Fruit fly (Drosophila melanogaster) whole organism, embryonic: Measurements from ENCODE around the gene Gr93a.

Experiments
- Atf-2 ChIP-seq: fragments of 200-800 bp; sonication (Bioruptor generic); optimal IDR thresholded peaks from 2 replicates; lab custom pipeline; 2016; ENCODE audit warnings: missing biosample characterization, missing genetic modification characterization
- C15 ChIP-seq: fragments of 200-800 bp; sonication (Bioruptor generic); IDR thresholded peaks from 3 replicates; pipeline ENCODE4 v1.3.6; 2022; ENCODE audit warnings: missing biosample characterization, missing genetic modification characterization
- CG10267 ChIP-seq: fragments of 200-800 bp; sonication (Bioruptor generic); optimal IDR thresholded peaks from 2 replicates; lab custom pipeline; 2018; ENCODE audit warnings: missing biosample characterization, mild to moderate bottlenecking, missing genetic modification characterization, moderate library complexity
- CG10959 ChIP-seq: fragments of 200-800 bp; sonication (Bioruptor generic); IDR thresholded peaks from 2 replicates; pipeline ENCODE4 v1.3.6; 2022; ENCODE audit warnings: missing biosample characterization, missing genetic modification characterization
- CG11398 ChIP-seq: fragments of 200-800 bp; sonication (Bioruptor generic); optimal IDR thresholded peaks from 2 replicates; lab custom pipeline; 2016; ENCODE audit warnings: missing biosample characterization, missing genetic modification characterization
- CG12236 ChIP-seq: fragments of 200-800 bp; sonication (Bioruptor generic); optimal IDR thresholded peaks from 2 replicates; lab custom pipeline; 2016; ENCODE audit warnings: missing biosample characterization, missing genetic modification characterization
- CG17359 ChIP-seq: fragments of 200-800 bp; sonication (Bioruptor generic); optimal IDR thresholded peaks from 3 replicates; lab custom pipeline; 2018; ENCODE audit warnings: missing biosample characterization, mild to moderate bottlenecking, missing genetic modification characterization, moderate library complexity
- CG17385 ChIP-seq: fragments of 200-800 bp; sonication (Bioruptor generic); optimal IDR thresholded peaks from 3 replicates; lab custom pipeline; 2018; ENCODE audit warnings: missing biosample characterization, mild to moderate bottlenecking, missing genetic modification characterization
- CG17912 ChIP-seq: fragments of 200-800 bp; sonication (Bioruptor generic); optimal IDR thresholded peaks from 2 replicates; lab custom pipeline; 2018; ENCODE audit warnings: missing biosample characterization, mild to moderate bottlenecking, missing genetic modification characterization
- CG18262 ChIP-seq: fragments of 200-800 bp; optimal IDR thresholded peaks from 3 replicates; lab custom pipeline; 2019; ENCODE audit warnings: missing biosample characterization, mild to moderate bottlenecking, missing genetic modification characterization, moderate library complexity
- CG2199 ChIP-seq: fragments of 200-800 bp; sonication (Bioruptor generic); IDR thresholded peaks from 3 replicates; pipeline ENCODE4 v1.3.6; 2022; ENCODE audit warnings: missing biosample characterization, missing genetic modification characterization
- CG2875 ChIP-seq: fragments of 200-800 bp; sonication (Bioruptor generic); optimal IDR thresholded peaks from 2 replicates; lab custom pipeline; 2017; ENCODE audit warnings: missing biosample characterization, mild to moderate bottlenecking, missing genetic modification characterization, missing genetic modification reagents
- CG30403 ChIP-seq: fragments of 200-800 bp; sonication (Bioruptor generic); optimal IDR thresholded peaks from 3 replicates; lab custom pipeline; 2016; ENCODE audit warnings: missing biosample characterization, missing genetic modification characterization
- CG31441 ChIP-seq: fragments of 200-800 bp; sonication (Bioruptor generic); IDR thresholded peaks from 2 replicates; pipeline ENCODE4 v1.3.6; 2022; ENCODE audit warnings: missing biosample characterization, missing genetic modification characterization
- CG3726 ChIP-seq: fragments of 200-800 bp; sonication (Bioruptor generic); IDR thresholded peaks from 3 replicates; pipeline ENCODE4, ENCODE4 v1.3.6; 2022; ENCODE audit warnings: missing biosample characterization, missing genetic modification characterization
- CG6272 ChIP-seq: fragments of 200-800 bp; sonication (Bioruptor generic); IDR thresholded peaks from 2 replicates; pipeline ENCODE4 v1.3.6; 2022; ENCODE audit warnings: missing biosample characterization, missing genetic modification characterization
- CG6791 ChIP-seq: fragments of 200-800 bp; sonication (Bioruptor generic); IDR thresholded peaks from 3 replicates; pipeline ENCODE4 v1.3.6; 2022; ENCODE audit warnings: missing biosample characterization, missing genetic modification characterization; ENCODE audit not compliant: partially characterized antibody
- CG8359 ChIP-seq: fragments of 200-800 bp; sonication (Bioruptor generic); optimal IDR thresholded peaks from 2 replicates; lab custom pipeline; 2017; ENCODE audit warnings: missing biosample characterization, mild to moderate bottlenecking, missing genetic modification characterization, borderline replicate concordance
- CG8478 ChIP-seq: fragments of >200 bp; optimal IDR thresholded peaks from 2 replicates; lab custom pipeline; 2018
- CG9437 ChIP-seq: fragments of 200-800 bp; sonication (Bioruptor generic); optimal IDR thresholded peaks from 2 replicates; lab custom pipeline; 2018; ENCODE audit warnings: missing biosample characterization, mild to moderate bottlenecking, missing genetic modification characterization
- Dad ChIP-seq: fragments of 200-800 bp; sonication (Bioruptor generic); optimal IDR thresholded peaks from 3 replicates; lab custom pipeline; 2016; ENCODE audit warnings: missing biosample characterization, missing genetic modification characterization
- Dll ChIP-seq: fragments of 200-800 bp; sonication (Bioruptor generic); IDR thresholded peaks from 4 replicates; pipeline ENCODE4 v1.3.6; 2022; ENCODE audit warnings: missing biosample characterization, missing genetic modification characterization; ENCODE audit not compliant: partially characterized antibody
- Dp ChIP-seq: fragments of 200-800 bp; sonication (Bioruptor generic); optimal IDR thresholded peaks from 2 replicates; lab custom pipeline; 2018; ENCODE audit warnings: missing biosample characterization, mild to moderate bottlenecking, missing genetic modification characterization, moderate library complexity
- Hsf ChIP-seq: fragments of 200-800 bp; sonication (Bioruptor generic); optimal IDR thresholded peaks from 3 replicates; lab custom pipeline; 2016; ENCODE audit warnings: missing biosample characterization, missing genetic modification characterization
- NfI ChIP-seq: fragments of 200-800 bp; sonication (Bioruptor generic); optimal IDR thresholded peaks from 3 replicates; lab custom pipeline; 2018; ENCODE audit warnings: missing biosample characterization, mild to moderate bottlenecking, missing genetic modification characterization, moderate library complexity
- Taf1 ChIP-seq: fragments of 200-800 bp; sonication (Bioruptor generic); IDR thresholded peaks from 2 replicates; pipeline ENCODE4 v1.3.6; 2022; ENCODE audit warnings: missing biosample characterization, missing genetic modification characterization
- Xbp1 ChIP-seq: fragments of 200-800 bp; sonication (Bioruptor generic); optimal IDR thresholded peaks from 3 replicates; lab custom pipeline; 2016; ENCODE audit warnings: missing biosample characterization, mild to moderate bottlenecking, missing genetic modification characterization
- ara ChIP-seq: fragments of 200-800 bp; sonication (Bioruptor generic); IDR thresholded peaks from 2 replicates; pipeline ENCODE4 v1.3.6; 2022; ENCODE audit warnings: missing biosample characterization, missing genetic modification characterization
- ase ChIP-seq: fragments of 200-800 bp; sonication (Bioruptor generic); IDR thresholded peaks from 3 replicates; pipeline ENCODE4 v1.3.6; 2022; ENCODE audit warnings: missing biosample characterization, missing genetic modification characterization
- br ChIP-seq: fragments of >200 bp; optimal IDR thresholded peaks from 2 replicates; lab custom pipeline; 2017
- bsh ChIP-seq, 2 experiments: fragments of 200-800 bp; sonication (Bioruptor generic); optimal IDR thresholded peaks; 2 replicates each; lab custom pipeline; 2017 to 2018; ENCODE audit warnings: mild to moderate bottlenecking in 2 of 2, missing biosample characterization in 2 of 2, missing genetic modification characterization in 2 of 2, moderate library complexity in 1 of 2
- chm ChIP-seq: fragments of 200-800 bp; sonication (Bioruptor generic); IDR thresholded peaks from 2 replicates; pipeline ENCODE4 v1.3.6; 2022; ENCODE audit warnings: missing biosample characterization, missing genetic modification characterization
- emc ChIP-seq: fragments of 200-800 bp; sonication (Bioruptor generic); optimal IDR thresholded peaks from 2 replicates; lab custom pipeline; 2016; ENCODE audit warnings: missing biosample characterization, missing genetic modification characterization
- eyg ChIP-seq: fragments of 200-800 bp; sonication (Bioruptor generic); optimal IDR thresholded peaks from 3 replicates; lab custom pipeline; 2016; ENCODE audit warnings: missing biosample characterization, missing genetic modification characterization
- grau ChIP-seq: fragments of 200-800 bp; optimal IDR thresholded peaks from 3 replicates; lab custom pipeline; 2019; ENCODE audit warnings: missing biosample characterization, mild to moderate bottlenecking, missing genetic modification characterization, moderate library complexity
- hb ChIP-seq: fragments of 200-800 bp; sonication (Bioruptor generic); IDR thresholded peaks from 3 replicates; pipeline ENCODE4 v1.3.6; 2022; ENCODE audit warnings: missing biosample characterization, missing genetic modification characterization; ENCODE audit not compliant: partially characterized antibody
- ind ChIP-seq: fragments of 200-800 bp; sonication (Bioruptor generic); optimal IDR thresholded peaks from 3 replicates; lab custom pipeline; 2016; ENCODE audit warnings: missing biosample characterization, missing genetic modification characterization
- inv ChIP-seq: fragments of 200-800 bp; sonication (Bioruptor generic); IDR thresholded peaks from 2 replicates; pipeline ENCODE4 v1.3.6; 2022; ENCODE audit warnings: missing biosample characterization, missing genetic modification characterization; ENCODE audit not compliant: partially characterized antibody
- kni ChIP-seq: fragments of 200-800 bp; sonication (Bioruptor generic); optimal IDR thresholded peaks from 3 replicates; lab custom pipeline; 2017; ENCODE audit warnings: mild to moderate bottlenecking, missing biosample characterization, missing genetic modification reagents, missing genetic modification characterization
- lmd ChIP-seq: fragments of 200-800 bp; sonication (Bioruptor generic); IDR thresholded peaks from 2 replicates; pipeline ENCODE4 v1.3.6; 2022; ENCODE audit warnings: missing biosample characterization, missing genetic modification characterization
- peb ChIP-seq: fragments of 200-800 bp; sonication (Bioruptor generic); IDR thresholded peaks from 2 replicates; pipeline ENCODE4 v1.3.6; 2022; ENCODE audit warnings: missing biosample characterization, missing genetic modification characterization
- pnt ChIP-seq: fragments of 200-800 bp; sonication (Bioruptor generic); optimal IDR thresholded peaks from 3 replicates; lab custom pipeline; 2016; ENCODE audit warnings: missing biosample characterization, missing genetic modification characterization
- row ChIP-seq: fragments of 200-800 bp; sonication (Bioruptor generic); IDR thresholded peaks from 3 replicates; pipeline ENCODE4 v1.3.6; 2022; ENCODE audit warnings: missing biosample characterization, missing genetic modification characterization
- salm ChIP-seq: fragments of 200-800 bp; sonication (Bioruptor generic); optimal IDR thresholded peaks from 2 replicates; lab custom pipeline; 2018; ENCODE audit warnings: missing biosample characterization, mild to moderate bottlenecking, missing genetic modification characterization
- schlank ChIP-seq: fragments of 200-800 bp; sonication (Bioruptor generic); optimal IDR thresholded peaks from 2 replicates; lab custom pipeline; 2018; ENCODE audit warnings: missing biosample characterization, mild to moderate bottlenecking, missing genetic modification characterization
- slp2 ChIP-seq: fragments of 200-800 bp; sonication (Bioruptor generic); optimal IDR thresholded peaks from 2 replicates; lab custom pipeline; 2016; ENCODE audit warnings: missing biosample characterization, missing genetic modification characterization
- tap ChIP-seq: fragments of 200-800 bp; optimal IDR thresholded peaks from 3 replicates; lab custom pipeline; 2019; ENCODE audit warnings: missing biosample characterization, mild to moderate bottlenecking, missing genetic modification characterization, moderate library complexity
- trh ChIP-seq: fragments of 200-800 bp; sonication (Bioruptor generic); optimal IDR thresholded peaks from 2 replicates; lab custom pipeline; 2016; ENCODE audit warnings: missing biosample characterization, missing genetic modification characterization
- ttk ChIP-seq: fragments of 200-800 bp; sonication (Bioruptor generic); IDR thresholded peaks from 2 replicates; pipeline ENCODE4 v2.1.2; 2022; ENCODE audit warnings: missing biosample characterization, missing genetic modification characterization
- vfl ChIP-seq: fragments of 200-800 bp; sonication (Bioruptor generic); optimal IDR thresholded peaks from 2 replicates; lab custom pipeline; 2016; ENCODE audit warnings: missing biosample characterization, missing genetic modification characterization
- wdn ChIP-seq: fragments of 200-800 bp; sonication (Bioruptor generic); IDR thresholded peaks from 2 replicates; pipeline ENCODE4 v1.3.6; 2022; ENCODE audit warnings: missing biosample characterization, missing genetic modification characterization
- wek ChIP-seq: fragments of 200-800 bp; sonication (Bioruptor generic); optimal IDR thresholded peaks from 3 replicates; lab custom pipeline; 2018; ENCODE audit warnings: missing biosample characterization, mild to moderate bottlenecking, missing genetic modification characterization, moderate library complexity
- zf30C ChIP-seq: fragments of 200-800 bp; sonication (Bioruptor generic); optimal IDR thresholded peaks from 3 replicates; lab custom pipeline; 2018; ENCODE audit warnings: missing biosample characterization, mild to moderate bottlenecking, missing genetic modification characterization

Gene Gr93a

DNA sequence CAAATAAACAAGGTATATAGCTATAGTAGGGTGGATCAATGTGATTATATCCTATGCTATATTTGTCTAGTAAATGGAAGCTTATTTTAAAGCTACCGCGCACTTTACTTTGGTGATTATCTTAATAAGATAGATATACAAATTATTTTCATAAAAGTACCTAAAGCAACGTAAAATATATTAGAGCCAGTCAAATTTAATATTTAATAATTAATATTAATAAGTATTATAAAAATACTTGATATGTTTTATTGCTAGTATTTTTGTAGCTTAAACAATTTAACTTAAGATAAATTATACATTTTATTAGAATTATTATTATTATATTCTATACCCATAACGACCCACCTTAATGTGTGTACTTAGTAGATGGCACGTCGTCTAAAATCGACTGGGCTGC is 7.3 kb downstream of the Gr93a start (continued):
- TF ChIP-seq bsh (GFP tag; optimal IDR thresholded peaks at IDR 0.05; lab: Kevin White, UChicago) (peak in 1 of 2 experiments; percentile 26), inv (GFP tag; lab: Robert Waterston, UW) (no peak), Dad (GFP tag; lab: Kevin White, UChicago) (no peak), chm (GFP tag; lab: Robert Waterston, UW) (no peak), CG9437 (GFP tag; lab: Kevin White, UChicago) (peak; percentile 6), salm (no peak), CG11398 (GFP tag; lab: Kevin White, UChicago) (no peak), CG10267 (peak; percentile 47), CG8478 (lab: Kevin White, UChicago) (no peak), Dp (no peak), lmd (GFP tag; lab: Robert Waterston, UW) (no peak), eyg (GFP tag; lab: Kevin White, UChicago) (no peak), CG18262 (tag; lab: Kevin White, UChicago) (peak; percentile 63), row (GFP tag; lab: Robert Waterston, UW) (0 out of 3 replicates have a peak, but pooled peaks have one; percentile 15), CG3726 (GFP tag; lab: Robert Waterston, UW) (no peak), schlank (tag; lab: Kevin White, UChicago) (no peak), slp2 (GFP tag; lab: Kevin White, UChicago) (no peak), Hsf (GFP tag; lab: Kevin White, UChicago) (no peak), br (lab: Kevin White, UChicago) (no peak), CG2875 (no peak), peb (GFP tag; lab: Robert Waterston, UW) (no peak), kni (GFP tag; lab: Kevin White, UChicago) (no peak), emc (no peak), CG17912 (GFP tag; lab: Kevin White, UChicago) (no peak), CG17385 (GFP tag; lab: Kevin White, UChicago) (peak; percentile 18), wek (GFP tag; lab: Kevin White, UChicago) (no peak), CG30403 (GFP tag; lab: Kevin White, UChicago) (no peak), Atf-2 (no peak), ind (GFP tag; lab: Kevin White, UChicago) (no peak), ttk (GFP tag; lab: Robert Waterston, UW) (no peak), CG12236 (GFP tag; lab: Kevin White, UChicago) (no peak), CG6272 (GFP tag; lab: Robert Waterston, UW) (no peak), CG31441 (GFP tag; lab: Robert Waterston, UW) (peak; percentile 54), ara (no peak), CG6791 (GFP tag; lab: Robert Waterston, UW) (no peak), NfI (GFP tag; lab: Kevin White, UChicago) (no peak), CG8359 (GFP tag; lab: Kevin White, UChicago) (no peak), vfl (GFP tag; lab: Kevin White, UChicago) (no peak), trh (no peak), zf30C (GFP tag; lab: Kevin White, UChicago) (no peak), ase (GFP tag; lab: Robert Waterston, UW) (no peak), grau (tag; lab: Kevin White, UChicago) (peak; percentile 43), C15 (GFP tag; lab: Robert Waterston, UW) (no peak), CG2199 (GFP tag; lab: Robert Waterston, UW) (no peak), Dll (no peak), CG10959 (GFP tag; lab: Robert Waterston, UW) (no peak), Taf1 (GFP tag; lab: Robert Waterston, UW) (no peak), CG17359 (tag; lab: Kevin White, UChicago) (peak; percentile 9), hb (GFP tag; lab: Robert Waterston, UW) (no peak), tap (peak; percentile 27), pnt (no peak), Xbp1 (GFP tag; lab: Kevin White, UChicago) (no peak), wdn (GFP tag; lab: Robert Waterston, UW) (no peak)
